Worm (Caenorhabditis elegans) whole organism, L1 larva: ENCODE results near the gene C27F2.4.

Experiments
- C04F5.9 ChIP-seq: sonication (generic microtip); optimal IDR thresholded peaks from 2 replicates; lab custom pipeline; 2016; ENCODE audit warnings: missing genetic modification characterization, missing compliant biosample characterization
- C16A3.4 ChIP-seq: fragments of 150-350 bp; optimal IDR thresholded peaks from 2 replicates; lab custom pipeline; 2014; ENCODE audit warnings: missing biosample characterization, missing genetic modification characterization
- C34B4.2 ChIP-seq: sonication (generic microtip); optimal IDR thresholded peaks from 2 replicates; lab custom pipeline; 2017; ENCODE audit warnings: mild to moderate bottlenecking, missing genetic modification characterization, missing compliant biosample characterization
- F16B12.6 ChIP-seq: fragments of 150-350 bp; optimal IDR thresholded peaks from 2 replicates; lab custom pipeline; 2014; ENCODE audit warnings: missing biosample characterization, missing genetic modification characterization
- Y116A8C.19 ChIP-seq: sonication (generic microtip); optimal IDR thresholded peaks from 2 replicates; lab custom pipeline; 2016; ENCODE audit warnings: missing compliant biosample characterization, missing genetic modification characterization, borderline replicate concordance
- alr-1 ChIP-seq: fragments of 200-800 bp; sonication (Bioruptor generic); optimal IDR thresholded peaks from 2 replicates; lab custom pipeline; 2018; ENCODE audit warnings: borderline replicate concordance, mild to moderate bottlenecking, missing genetic modification characterization, missing compliant biosample characterization
- aly-2 ChIP-seq: fragments of 150-350 bp; optimal IDR thresholded peaks from 2 replicates; lab custom pipeline; 2014; ENCODE audit warnings: missing biosample characterization, missing genetic modification characterization
- ama-1 ChIP-seq: fragments of 150-350 bp; optimal IDR thresholded peaks from 2 replicates; lab custom pipeline; 2014
- ceh-8 ChIP-seq: fragments of 200-800 bp; sonication (Bioruptor generic); optimal IDR thresholded peaks from 2 replicates; lab custom pipeline; 2018; ENCODE audit warnings: mild to moderate bottlenecking, missing genetic modification characterization, moderate library complexity, missing compliant biosample characterization
- ceh-88 ChIP-seq: fragments of 200-800 bp; sonication (Bioruptor generic); IDR thresholded peaks from 2 replicates; pipeline ENCODE4 v1.3.6; 2022; ENCODE audit warnings: missing genetic modification characterization, missing compliant biosample characterization
- dpl-1 ChIP-seq, 3 experiments: fragments of 150-350 bp in 2 of 3; sonication (generic microtip) in 1 of 3; optimal IDR thresholded peaks; 2 replicates each; lab custom pipeline; 2014 to 2017; ENCODE audit warnings: missing biosample characterization in 3 of 3, missing genetic modification characterization in 3 of 3, missing genetic modification reagents in 3 of 3
- dsc-1 ChIP-seq: sonication (generic microtip); optimal IDR thresholded peaks from 2 replicates; lab custom pipeline; 2016; ENCODE audit warnings: mild to moderate bottlenecking, missing genetic modification characterization, missing compliant biosample characterization
- efl-3 ChIP-seq: fragments of 200-800 bp; sonication (Bioruptor generic); optimal IDR thresholded peaks from 2 replicates; lab custom pipeline; 2018; ENCODE audit warnings: mild to moderate bottlenecking, missing genetic modification characterization, missing compliant biosample characterization
- egl-13 ChIP-seq: sonication (generic microtip); optimal IDR thresholded peaks from 2 replicates; lab custom pipeline; 2016; ENCODE audit warnings: missing genotype, missing genetic modification reagents, missing genetic modification characterization, missing compliant biosample characterization
- egl-27 ChIP-seq, 2 experiments: fragments of 150-350 bp in 1 of 2; sonication (generic microtip); optimal IDR thresholded peaks; 3 replicates each; lab custom pipeline; 2017 to 2018; ENCODE audit warnings: missing biosample characterization in 2 of 2, missing genetic modification characterization in 2 of 2, missing genetic modification reagents in 2 of 2
- elt-2 ChIP-seq: sonication (generic microtip); optimal IDR thresholded peaks from 2 replicates; lab custom pipeline; 2016; ENCODE audit warnings: missing genetic modification characterization, mild to moderate bottlenecking, inconsistent platforms, missing compliant biosample characterization, missing genetic modification reagents
- fkh-10 ChIP-seq: sonication (generic microtip); optimal IDR thresholded peaks from 2 replicates; lab custom pipeline; 2017; ENCODE audit warnings: missing biosample characterization, missing genetic modification reagents, missing genetic modification characterization
- fkh-4 ChIP-seq: sonication (generic microtip); optimal IDR thresholded peaks from 2 replicates; lab custom pipeline; 2016; ENCODE audit warnings: missing compliant biosample characterization, missing genetic modification characterization, borderline replicate concordance
- fos-1 ChIP-seq: fragments of 150-350 bp; optimal IDR thresholded peaks from 2 replicates; lab custom pipeline; 2014; ENCODE audit warnings: missing biosample characterization, missing genetic modification characterization
- hlh-17 ChIP-seq: fragments of 200-800 bp; sonication (Bioruptor generic); optimal IDR thresholded peaks from 2 replicates; lab custom pipeline; 2018; ENCODE audit warnings: missing genetic modification characterization, mild to moderate bottlenecking, missing compliant biosample characterization, moderate library complexity, borderline replicate concordance
- lin-13 ChIP-seq: fragments of 150-350 bp; optimal IDR thresholded peaks from 2 replicates; lab custom pipeline; 2014; ENCODE audit warnings: missing biosample characterization, missing genetic modification reagents, missing genetic modification characterization
- lin-14 ChIP-seq: fragments of 200-800 bp; sonication (Bioruptor generic); optimal IDR thresholded peaks from 2 replicates; lab custom pipeline; 2018; ENCODE audit warnings: mild to moderate bottlenecking, missing genetic modification characterization, moderate library complexity, missing compliant biosample characterization
- lin-35 ChIP-seq, 2 experiments: fragments of 150-350 bp; optimal IDR thresholded peaks; 2 replicates each; lab custom pipeline; 2014; ENCODE audit warnings: missing biosample characterization in 2 of 2, missing genetic modification characterization in 2 of 2, missing genetic modification reagents in 2 of 2
- lsy-2 ChIP-seq, 2 experiments: fragments of 150-350 bp; optimal IDR thresholded peaks; 2 replicates each; lab custom pipeline; 2014; ENCODE audit warnings: missing biosample characterization in 2 of 2, missing genetic modification characterization in 2 of 2
- mdl-1 ChIP-seq, 2 experiments: fragments of 150-350 bp; optimal IDR thresholded peaks; 2 replicates each; lab custom pipeline; 2014 to 2017; ENCODE audit warnings: missing biosample characterization in 2 of 2, missing genetic modification characterization in 2 of 2, inconsistent platforms in 1 of 2
- mef-2 ChIP-seq: fragments of 150-350 bp; optimal IDR thresholded peaks from 2 replicates; lab custom pipeline; 2014; ENCODE audit warnings: missing biosample characterization, missing genetic modification characterization
- mep-1 ChIP-seq: fragments of 150-350 bp; optimal IDR thresholded peaks from 2 replicates; lab custom pipeline; 2014; ENCODE audit warnings: missing biosample characterization, missing genetic modification characterization
- nhr-11 ChIP-seq: fragments of 150-350 bp; optimal IDR thresholded peaks from 2 replicates; lab custom pipeline; 2014; ENCODE audit warnings: missing biosample characterization, missing genetic modification characterization
- nhr-237 ChIP-seq: fragments of 150-350 bp; optimal IDR thresholded peaks from 2 replicates; lab custom pipeline; 2014; ENCODE audit warnings: missing biosample characterization, missing genetic modification characterization
- nhr-47 ChIP-seq: sonication (generic microtip); optimal IDR thresholded peaks from 2 replicates; lab custom pipeline; 2016; ENCODE audit warnings: mild to moderate bottlenecking, missing genetic modification characterization, moderate library complexity, missing compliant biosample characterization
- nhr-71 ChIP-seq: sonication (generic microtip); optimal IDR thresholded peaks from 2 replicates; lab custom pipeline; 2016; ENCODE audit warnings: mild to moderate bottlenecking, missing genetic modification characterization, moderate library complexity, missing compliant biosample characterization
- nhr-76 ChIP-seq: sonication (generic microtip); optimal IDR thresholded peaks from 2 replicates; lab custom pipeline; 2017; ENCODE audit warnings: missing biosample characterization, missing genetic modification characterization
- nhr-90 ChIP-seq: sonication (generic microtip); optimal IDR thresholded peaks from 2 replicates; lab custom pipeline; 2016; ENCODE audit warnings: mild to moderate bottlenecking, missing genetic modification characterization, missing compliant biosample characterization; ENCODE audit not compliant: poor library complexity
- pag-3 ChIP-seq: sonication (generic microtip); optimal IDR thresholded peaks from 2 replicates; lab custom pipeline; 2017; ENCODE audit warnings: missing genetic modification characterization, mild to moderate bottlenecking, missing compliant biosample characterization, antibody characterized with exemption, borderline replicate concordance; ENCODE audit not compliant: insufficient read depth
- pax-3 ChIP-seq: fragments of 200-800 bp; sonication (Bioruptor generic); optimal IDR thresholded peaks from 2 replicates; lab custom pipeline; 2018; ENCODE audit warnings: mild to moderate bottlenecking, missing genetic modification characterization, moderate library complexity, missing compliant biosample characterization
- rnt-1 ChIP-seq: sonication (generic microtip); optimal IDR thresholded peaks from 2 replicates; lab custom pipeline; 2016; ENCODE audit warnings: mild to moderate bottlenecking, missing genetic modification characterization, moderate library complexity, missing compliant biosample characterization
- sox-4 ChIP-seq: sonication (generic microtip); optimal IDR thresholded peaks from 2 replicates; lab custom pipeline; 2016; ENCODE audit warnings: missing genetic modification characterization, missing compliant biosample characterization
- sptf-1 ChIP-seq: fragments of 150-350 bp; optimal IDR thresholded peaks from 2 replicates; lab custom pipeline; 2014; ENCODE audit warnings: missing biosample characterization, missing genetic modification characterization
- swsn-7 ChIP-seq: sonication (generic microtip); optimal IDR thresholded peaks from 2 replicates; lab custom pipeline; 2016; ENCODE audit warnings: missing genetic modification characterization, missing compliant biosample characterization
- tbx-2 ChIP-seq: sonication (generic microtip); optimal IDR thresholded peaks from 2 replicates; lab custom pipeline; 2016; ENCODE audit warnings: missing genetic modification characterization, missing compliant biosample characterization
- unc-130 ChIP-seq: fragments of 150-350 bp; optimal IDR thresholded peaks from 2 replicates; lab custom pipeline; 2017; ENCODE audit warnings: missing biosample characterization, missing genetic modification characterization, inconsistent platforms
- unc-62 ChIP-seq: fragments of 150-350 bp; optimal IDR thresholded peaks from 2 replicates; lab custom pipeline; 2014; ENCODE audit warnings: missing biosample characterization, missing genetic modification reagents, missing genetic modification characterization
- unc-86 ChIP-seq: sonication (generic microtip); optimal IDR thresholded peaks from 2 replicates; lab custom pipeline; 2016; ENCODE audit warnings: missing genetic modification characterization, missing compliant biosample characterization
- unc-98 ChIP-seq: fragments of 200-800 bp; sonication (Bioruptor generic); IDR thresholded peaks from 2 replicates; pipeline ENCODE4 v1.3.6; 2022; ENCODE audit warnings: missing genetic modification characterization, missing compliant biosample characterization
- vab-15 ChIP-seq: sonication (generic microtip); optimal IDR thresholded peaks from 2 replicates; lab custom pipeline; 2017; ENCODE audit warnings: missing genotype, mild to moderate bottlenecking, missing genetic modification characterization, missing compliant biosample characterization
- zip-4 ChIP-seq: fragments of 200-800 bp; sonication (Bioruptor generic); optimal IDR thresholded peaks from 2 replicates; lab custom pipeline; 2018; ENCODE audit warnings: mild to moderate bottlenecking, missing genetic modification characterization, moderate library complexity, missing compliant biosample characterization
- ztf-11 ChIP-seq, 2 experiments: sonication (generic microtip); optimal IDR thresholded peaks; 2 replicates each; lab custom pipeline; 2016 to 2017; ENCODE audit warnings: missing genetic modification characterization in 2 of 2, missing biosample characterization in 1 of 2, missing compliant biosample characterization in 1 of 2
- ztf-4 ChIP-seq: fragments of 150-350 bp; optimal IDR thresholded peaks from 2 replicates; lab custom pipeline; 2014; ENCODE audit warnings: missing biosample characterization, missing genetic modification characterization

Gene C27F2.4

DNA sequence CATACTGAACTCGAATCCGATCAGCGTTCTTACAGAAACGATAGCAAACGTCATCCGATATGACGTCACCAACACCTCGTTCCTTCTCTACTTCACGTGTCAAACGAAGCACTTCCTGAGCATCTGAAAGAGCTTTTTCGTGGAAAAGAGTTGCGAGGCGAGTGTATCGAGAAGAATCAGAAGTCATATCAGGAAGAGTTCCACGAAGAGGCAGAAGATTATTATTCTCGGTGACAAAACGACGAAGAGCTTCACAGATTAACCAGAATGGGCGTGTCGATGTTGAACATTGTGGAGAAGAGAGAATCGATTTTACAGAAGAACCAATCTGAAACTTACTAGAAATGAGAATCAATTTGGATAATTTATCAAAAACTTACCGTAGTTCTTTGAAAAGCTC is 41.2 kb downstream of the C27F2.4 start:
- TF ChIP-seq C04F5.9 (tag; lab: Kevin White, UChicago) (no peak), lin-13 (GFP tag; lab: Kevin White, UChicago) (no peak)

- TF ChIP-seq pax-3 (no peak), rnt-1 (tag; lab: Kevin White, UChicago) (peak; percentile 74), alr-1 (tag; lab: Kevin White, UChicago) (no peak), sox-4 (tag; lab: Kevin White, UChicago) (no peak), dpl-1 (GFP tag; optimal IDR thresholded peaks at IDR 0.05; lab: Kevin White, UChicago) (peak; percentile 90 to 95 (median 90)), ztf-11 (tag; optimal IDR thresholded peaks at IDR 0.05; lab: Kevin White, UChicago) (no peak), fkh-4 (no peak), Y116A8C.19 (no peak), lin-35 (GFP tag; optimal IDR thresholded peaks at IDR 0.05; lab: Kevin White, UChicago) (peak; percentile 94 to 96), nhr-237 (tag; lab: Kevin White, UChicago) (no peak), lsy-2 (tag; optimal IDR thresholded peaks at IDR 0.05; lab: Kevin White, UChicago) (peak; percentile 56 to 80), C34B4.2 (tag; lab: Kevin White, UChicago) (no peak), ama-1 (lab: Kevin White, UChicago) (no peak), lin-14 (GFP tag; lab: Kevin White, UChicago) (no peak), unc-62 (GFP tag; lab: Kevin White, UChicago) (no peak), fkh-10 (GFP tag; lab: Kevin White, UChicago) (no peak), efl-3 (GFP tag; lab: Kevin White, UChicago) (no peak), dsc-1 (no peak), egl-27 (tag; optimal IDR thresholded peaks at IDR 0.05; lab: Kevin White, UChicago) (no peak), nhr-47 (peak; percentile 52), unc-98 (GFP tag; lab: Robert Waterston, UW) (no peak), aly-2 (tag; lab: Kevin White, UChicago) (no peak), tbx-2 (tag; lab: Kevin White, UChicago) (peak; percentile 38), C16A3.4 (tag; lab: Kevin White, UChicago) (peak; percentile 69), nhr-11 (tag; lab: Kevin White, UChicago) (no peak), ztf-4 (tag; lab: Kevin White, UChicago) (peak; percentile 7), unc-130 (tag; lab: Kevin White, UChicago) (peak; percentile 26), sptf-1 (tag; lab: Kevin White, UChicago) (no peak), unc-86 (no peak), fos-1 (tag; lab: Kevin White, UChicago) (no peak), vab-15 (tag; lab: Kevin White, UChicago) (no peak), C04F5.9 (tag; lab: Kevin White, UChicago) (no peak), nhr-71 (peak; percentile 49), swsn-7 (tag; lab: Kevin White, UChicago) (peak; percentile 29), pag-3 (tag; lab: Kevin White, UChicago) (no peak), hlh-17 (no peak), mdl-1 (tag; optimal IDR thresholded peaks at IDR 0.05; lab: Kevin White, UChicago) (peak in 1 of 2 experiments; percentile 20), mef-2 (tag; lab: Kevin White, UChicago) (no peak), zip-4 (GFP tag; lab: Kevin White, UChicago) (peak; percentile 22), F16B12.6 (tag; lab: Kevin White, UChicago) (no peak), ceh-8 (GFP tag; lab: Kevin White, UChicago) (no peak), nhr-76 (tag; lab: Kevin White, UChicago) (no peak), egl-13 (tag; lab: Kevin White, UChicago) (no peak), elt-2 (no peak), lin-13 (GFP tag; lab: Kevin White, UChicago) (peak; percentile 38), mep-1 (tag; lab: Kevin White, UChicago) (no peak), nhr-90 (tag; lab: Kevin White, UChicago) (peak; percentile 17), ceh-88 (GFP tag; lab: Robert Waterston, UW) (no peak)
These were observed 42.0 kb downstream of the C27F2.4 start, which contains the start of gene rpb-8 for ce11 chrIII:4917960-4918712. TSS of gene rpb-8 (minus strand) at chrIII:4918008.
